Worm (Caenorhabditis elegans) whole organism, L4 larva: ENCODE results near the gene lgc-35.

ENCODE experiments used
- F26F4.8 ChIP-seq: fragments of 200-800 bp; sonication (Bioruptor generic); conservative IDR thresholded peaks from 2 replicates; pipeline ENCODE4 v1.3.6; 2022; ENCODE audit warnings: missing genetic modification characterization, missing compliant biosample characterization
- F44E2.7 ChIP-seq: fragments of 200-800 bp; sonication (Bioruptor generic); IDR thresholded peaks from 2 replicates; pipeline ENCODE4 v2.1.2; 2022; ENCODE audit warnings: missing genetic modification characterization, missing compliant biosample characterization
- F49E8.2 ChIP-seq: sonication (generic microtip); optimal IDR thresholded peaks from 2 replicates; lab custom pipeline; 2016; ENCODE audit warnings: missing compliant biosample characterization, mild to moderate bottlenecking, missing genetic modification characterization, borderline replicate concordance
- R02D3.7 ChIP-seq: fragments of 150-350 bp; sonication (generic microtip); optimal IDR thresholded peaks from 3 replicates; lab custom pipeline; 2014; ENCODE audit warnings: missing biosample characterization, missing genetic modification characterization
- T26A8.4 ChIP-seq: fragments of 200-800 bp; sonication (Bioruptor generic); IDR thresholded peaks from 2 replicates; pipeline ENCODE4 v1.3.6; 2022; ENCODE audit warnings: missing genetic modification characterization, missing compliant biosample characterization
- Y105C5A.15 ChIP-seq: fragments of 200-800 bp; sonication (Bioruptor generic); IDR thresholded peaks from 2 replicates; pipeline ENCODE4 v1.3.6; 2022; ENCODE audit warnings: missing genetic modification characterization, missing compliant biosample characterization
- ZK546.5 ChIP-seq, 2 experiments: sonication (generic microtip); optimal IDR thresholded peaks; 2 replicates each; lab custom pipeline; 2017; ENCODE audit warnings: missing biosample characterization in 2 of 2, missing genetic modification characterization in 2 of 2
- aha-1 ChIP-seq: fragments of 150-350 bp; peaks from one replicate; lab custom pipeline; 2014; ENCODE audit warnings: missing biosample characterization, missing genetic modification characterization
- ama-1 ChIP-seq: fragments of 150-350 bp; optimal IDR thresholded peaks from 2 replicates; lab custom pipeline; 2014; ENCODE audit warnings: inconsistent platforms, mixed read lengths
- attf-4 ChIP-seq: sonication (generic microtip); optimal IDR thresholded peaks from 3 replicates; lab custom pipeline; 2017; ENCODE audit warnings: missing biosample characterization, missing genetic modification characterization
- ceh-32 ChIP-seq: sonication (generic microtip); optimal IDR thresholded peaks from 2 replicates; lab custom pipeline; 2016; ENCODE audit warnings: mild to moderate bottlenecking, missing genetic modification characterization, missing compliant biosample characterization; ENCODE audit not compliant: poor library complexity
- ceh-82 ChIP-seq: sonication (generic microtip); optimal IDR thresholded peaks from 2 replicates; lab custom pipeline; 2017; ENCODE audit warnings: missing biosample characterization, missing genetic modification characterization
- daf-16 ChIP-seq, 3 experiments: sonication (generic microtip); optimal IDR thresholded peaks; 2 replicates each; lab custom pipeline; 2016 to 2017; ENCODE audit warnings: missing genetic modification characterization in 3 of 3, missing genetic modification reagents in 3 of 3, mild to moderate bottlenecking in 2 of 3, missing compliant biosample characterization in 2 of 3, missing biosample characterization in 1 of 3, moderate library complexity in 1 of 3
- daf-19 ChIP-seq: fragments of 200-800 bp; sonication (Bioruptor generic); conservative IDR thresholded peaks from 2 replicates; pipeline ENCODE4 v1.3.6; 2022; ENCODE audit warnings: missing genetic modification characterization, missing compliant biosample characterization
- daf-8 ChIP-seq: fragments of 200-800 bp; sonication (Bioruptor generic); IDR thresholded peaks from 2 replicates; pipeline ENCODE4 v1.3.6; 2022; ENCODE audit warnings: missing genetic modification characterization, missing compliant biosample characterization
- dmd-6 ChIP-seq: fragments of 200-800 bp; sonication (Bioruptor generic); IDR thresholded peaks from 2 replicates; pipeline ENCODE4 v1.3.6; 2022; ENCODE audit warnings: missing genetic modification reagents, missing genetic modification characterization, missing compliant biosample characterization
- dmd-8 ChIP-seq: fragments of 200-800 bp; sonication (Bioruptor generic); IDR thresholded peaks from 2 replicates; pipeline ENCODE4 v1.3.6; 2022; ENCODE audit warnings: missing genetic modification characterization, missing compliant biosample characterization
- dmd-9 ChIP-seq: fragments of 200-800 bp; sonication (Bioruptor generic); IDR thresholded peaks from 2 replicates; pipeline ENCODE4 v1.3.6; 2022; ENCODE audit warnings: missing genetic modification reagents, missing genetic modification characterization, missing compliant biosample characterization
- fos-1 ChIP-seq: fragments of 150-350 bp; optimal IDR thresholded peaks from 2 replicates; lab custom pipeline; 2014; ENCODE audit warnings: missing biosample characterization, missing genetic modification characterization
- hlh-30 ChIP-seq: sonication (generic microtip); optimal IDR thresholded peaks from 2 replicates; lab custom pipeline; 2017; ENCODE audit warnings: antibody characterized with exemption, mild to moderate bottlenecking, missing genetic modification characterization, missing compliant biosample characterization; ENCODE audit not compliant: insufficient read depth
- jun-1 ChIP-seq: fragments of 150-350 bp; optimal IDR thresholded peaks from 2 replicates; lab custom pipeline; 2014; ENCODE audit warnings: missing biosample characterization, missing genetic modification reagents, missing genetic modification characterization
- lin-15B ChIP-seq: fragments of 150-350 bp; sonication (generic microtip); optimal IDR thresholded peaks from 3 replicates; lab custom pipeline; 2014; ENCODE audit warnings: missing biosample characterization, missing genetic modification characterization
- lin-29 ChIP-seq: fragments of 200-800 bp; sonication (Bioruptor generic); IDR thresholded peaks from 2 replicates; pipeline ENCODE4 v1.3.6; 2022; ENCODE audit warnings: missing genetic modification reagents, missing genetic modification characterization, missing compliant biosample characterization
- nhr-237 ChIP-seq: sonication (generic microtip); optimal IDR thresholded peaks from 2 replicates; lab custom pipeline; 2017; ENCODE audit warnings: missing biosample characterization, missing genetic modification characterization
- nhr-48 ChIP-seq: sonication (generic microtip); optimal IDR thresholded peaks from 2 replicates; lab custom pipeline; 2016; ENCODE audit warnings: mild to moderate bottlenecking, missing genetic modification characterization, missing compliant biosample characterization
- nhr-76 ChIP-seq: fragments of 150-350 bp; optimal IDR thresholded peaks from 2 replicates; lab custom pipeline; 2014; ENCODE audit warnings: missing biosample characterization, missing genetic modification characterization
- nhr-77 ChIP-seq: fragments of 150-350 bp; optimal IDR thresholded peaks from 2 replicates; lab custom pipeline; 2014; ENCODE audit warnings: missing biosample characterization, missing genetic modification characterization
- pqm-1 ChIP-seq: sonication (generic microtip); optimal IDR thresholded peaks from 2 replicates; lab custom pipeline; 2017; ENCODE audit warnings: missing biosample characterization, missing genetic modification characterization
- rbr-2 ChIP-seq: sonication (generic microtip); optimal IDR thresholded peaks from 2 replicates; lab custom pipeline; 2016; ENCODE audit warnings: missing genotype, missing genetic modification characterization, missing compliant biosample characterization
- snpc-1.2 ChIP-seq: fragments of 200-800 bp; sonication (Bioruptor generic); IDR thresholded peaks from 2 replicates; pipeline ENCODE4 v1.3.6; 2022; ENCODE audit warnings: missing genetic modification reagents, missing genetic modification characterization, missing compliant biosample characterization
- vab-7 ChIP-seq: fragments of 200-800 bp; sonication (Bioruptor generic); IDR thresholded peaks from 2 replicates; pipeline ENCODE4 v1.3.6; 2022; ENCODE audit warnings: missing genetic modification reagents, missing genetic modification characterization, missing compliant biosample characterization
- zag-1 ChIP-seq: fragments of 150-350 bp; optimal IDR thresholded peaks from 2 replicates; lab custom pipeline; 2014; ENCODE audit warnings: missing biosample characterization, missing genetic modification characterization
- zip-11 ChIP-seq: fragments of 200-800 bp; sonication (Bioruptor generic); IDR thresholded peaks from 2 replicates; pipeline ENCODE4 v1.3.6; 2022; ENCODE audit warnings: missing genetic modification characterization, missing compliant biosample characterization
- zip-2 ChIP-seq: fragments of 150-350 bp; optimal IDR thresholded peaks from 2 replicates; lab custom pipeline; 2014; ENCODE audit warnings: missing biosample characterization, missing genetic modification characterization
- ztf-11 ChIP-seq: fragments of 150-350 bp; optimal IDR thresholded peaks from 2 replicates; lab custom pipeline; 2014; ENCODE audit warnings: missing biosample characterization, missing genetic modification characterization

lgc-35 gene

DNA sequence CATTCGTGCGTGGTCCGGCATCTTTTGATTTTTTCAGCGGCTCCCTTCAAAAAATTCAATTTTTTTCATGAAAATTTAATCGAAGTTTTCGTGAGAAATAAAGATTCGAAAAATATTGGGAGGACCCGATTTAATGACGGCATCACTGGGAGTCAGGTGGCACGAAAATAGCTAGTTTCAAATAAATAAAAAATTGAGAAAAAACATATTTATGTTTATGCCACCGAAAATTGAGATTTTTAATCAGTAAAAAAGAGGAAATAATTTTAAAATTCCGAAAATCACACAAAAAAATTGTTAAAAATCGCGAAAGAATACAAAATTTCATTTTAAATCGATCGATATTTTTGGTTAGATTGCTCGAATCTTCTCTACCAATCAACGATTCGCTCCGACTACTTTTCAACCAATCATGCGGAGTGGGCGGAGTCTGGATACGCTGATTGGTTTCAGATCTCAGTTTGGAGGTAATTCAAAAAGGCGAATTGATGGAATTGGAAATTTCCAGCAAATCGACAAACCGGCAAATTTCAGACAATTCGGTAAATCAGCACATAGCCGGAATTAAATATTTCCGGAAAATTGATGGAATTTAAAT lies 38.2 kb upstream of the lgc-35 start, which contains the start of gene gsy-1:
gsy-1 (minus strand) TSS at position 51 of the 598 bp plus-strand sequence.
- no peak for TF ChIP-seq rbr-2 (tag; lab: Kevin White, UChicago)
- TF ChIP-seq daf-16 (GFP tag; optimal IDR thresholded peaks at IDR 0.05; lab: Kevin White, UChicago): peak in 1 of 2 experiments; percentile 52
- no peak for TF ChIP-seq daf-16 (tag; optimal IDR thresholded peaks at IDR 0.05; lab: Kevin White, UChicago)
- no peak for TF ChIP-seq ceh-32 (tag; lab: Kevin White, UChicago)
- TF ChIP-seq, all 104 proteins: peak for 1

DNA sequence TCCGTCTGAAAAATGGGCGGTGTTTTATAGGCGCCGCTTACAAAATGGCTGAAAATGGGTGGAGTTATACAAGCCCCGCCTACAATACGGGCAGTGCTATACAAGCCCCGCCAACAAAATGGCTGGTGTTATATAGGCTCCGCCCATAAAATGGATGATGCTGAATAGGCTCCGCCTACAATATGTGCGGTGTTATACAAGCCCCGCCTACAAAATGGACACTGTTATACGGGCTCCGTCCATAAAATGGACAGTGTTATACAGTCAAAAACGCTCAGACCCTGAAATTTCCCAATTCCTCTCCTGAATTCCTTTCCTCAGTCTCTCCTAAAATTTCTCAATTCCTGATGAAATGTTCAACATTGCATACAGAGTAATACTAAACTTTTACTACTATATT lies 26.1 kb upstream of the lgc-35 start:
- TF ChIP-seq ceh-82 (tag; lab: Kevin White, UChicago) (no peak), dmd-8 (0 out of 2 replicates have a peak, but pooled peaks have one; percentile 60), ama-1 (lab: Kevin White, UChicago) (peak; percentile 56), zip-11 (GFP tag; lab: Robert Waterston, UW) (no peak), F44E2.7 (GFP tag; lab: Robert Waterston, UW) (0 out of 2 replicates have a peak, but pooled peaks have one; percentile 25), hlh-30 (tag; lab: Kevin White, UChicago) (no peak), jun-1 (tag; lab: Kevin White, UChicago) (no peak), T26A8.4 (0 out of 2 replicates have a peak, but pooled peaks have one; percentile 13), aha-1 (peak; percentile 85), Y105C5A.15 (GFP tag; lab: Robert Waterston, UW) (no peak), nhr-77 (peak; percentile 1), vab-7 (GFP tag; lab: Robert Waterston, UW) (no peak), nhr-48 (tag; lab: Kevin White, UChicago) (no peak)

DNA sequence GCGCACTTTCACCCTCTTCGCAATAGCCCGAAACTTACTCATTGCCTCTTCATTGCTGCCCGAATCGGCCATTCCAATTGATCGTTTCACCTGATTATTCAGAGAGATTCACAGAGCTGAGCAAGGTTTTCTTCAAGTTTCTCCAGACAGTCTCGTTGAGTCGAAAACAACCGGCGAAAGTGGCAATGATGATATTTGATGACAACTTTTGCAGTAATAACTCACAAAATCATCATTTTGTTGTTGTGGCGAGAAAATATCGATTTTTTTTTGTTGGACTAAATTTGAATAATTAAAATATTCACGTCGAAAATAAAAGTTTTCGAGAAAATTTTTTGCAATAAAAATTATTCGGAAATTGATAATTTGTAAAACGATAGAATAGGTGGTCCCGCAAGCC lies 25.6 kb upstream of the lgc-35 start, which contains the start of gene snf-5:
snf-5 (minus strand) TSS at position 182 of the 400 bp plus-strand sequence.
- TF ChIP-seq nhr-237 (tag; lab: Kevin White, UChicago) (no peak), zip-2 (tag; lab: Kevin White, UChicago) (no peak), ZK546.5 (tag; optimal IDR thresholded peaks at IDR 0.05; lab: Kevin White, UChicago) (no peak), ztf-11 (no peak), daf-19 (GFP tag; lab: Robert Waterston, UW) (no peak), dmd-9 (GFP tag; lab: Robert Waterston, UW) (no peak)

DNA sequence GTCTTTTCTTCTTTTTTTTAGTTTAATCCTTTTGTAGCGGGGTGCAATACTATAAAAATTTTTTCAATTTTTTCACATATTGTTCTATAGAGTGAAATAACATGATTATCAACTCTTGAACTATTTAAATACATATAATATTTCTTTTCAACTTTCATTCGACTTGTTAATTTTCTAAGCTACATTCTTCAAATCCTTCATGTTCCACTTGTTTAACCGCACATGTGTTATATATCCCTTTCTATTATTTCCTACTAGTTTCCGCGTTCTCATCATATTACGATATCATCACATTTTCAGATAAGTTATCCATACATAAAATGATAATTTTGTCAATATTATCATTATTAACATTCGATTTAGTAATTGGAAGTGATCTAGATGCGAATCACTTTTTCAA lies 15.9 kb upstream of the lgc-35 start, which contains the start of gene Y46G5A.29:
Y46G5A.29 (plus strand) TSS at position 301 of the 400 bp plus-strand sequence.
- no peak for TF ChIP-seq fos-1
- no peak for TF ChIP-seq lin-29 (GFP tag; lab: Robert Waterston, UW)
- TF ChIP-seq pqm-1 (tag; lab: Kevin White, UChicago): no peak
- no peak for TF ChIP-seq F26F4.8 (GFP tag; lab: Robert Waterston, UW)
- no peak for TF ChIP-seq snpc-1.2
- no peak for TF ChIP-seq zag-1
- no peak for TF ChIP-seq lin-15B
- TF ChIP-seq attf-4 (tag; lab: Kevin White, UChicago): no peak
- TF ChIP-seq dmd-6: no peak
- TF ChIP-seq ceh-32 (tag; lab: Kevin White, UChicago): no peak
- TF ChIP-seq F49E8.2 (tag; lab: Kevin White, UChicago): no peak
- TF ChIP-seq jun-1 (tag; lab: Kevin White, UChicago): no peak
- no peak for TF ChIP-seq daf-8 (GFP tag; lab: Robert Waterston, UW)
- no peak for TF ChIP-seq nhr-76 (tag; lab: Kevin White, UChicago)
- no peak for TF ChIP-seq R02D3.7 (tag; lab: Kevin White, UChicago)
